Worm (Caenorhabditis elegans) whole organism, L2 larva: Measurements from ENCODE around the gene tbc-7.

ENCODE experiments used
- F13H6.1 ChIP-seq: sonication (generic microtip); optimal IDR thresholded peaks from 2 replicates; lab custom pipeline; 2016; ENCODE audit warnings: missing genetic modification characterization, missing compliant biosample characterization
- Y55F3AM.14 ChIP-seq: fragments of 200-800 bp; sonication (Bioruptor generic); optimal IDR thresholded peaks from 2 replicates; lab custom pipeline; 2018; ENCODE audit warnings: mild to moderate bottlenecking, missing genetic modification characterization, missing compliant biosample characterization
- ZK546.5 ChIP-seq: sonication (generic microtip); optimal IDR thresholded peaks from 2 replicates; lab custom pipeline; 2017; ENCODE audit warnings: missing biosample characterization, missing genetic modification characterization
- alr-1 ChIP-seq: fragments of 150-350 bp; optimal IDR thresholded peaks from 2 replicates; lab custom pipeline; 2014; ENCODE audit warnings: missing biosample characterization, missing genetic modification characterization
- aly-2 ChIP-seq: fragments of 150-350 bp; optimal IDR thresholded peaks from 2 replicates; lab custom pipeline; 2014; ENCODE audit warnings: missing biosample characterization, missing genetic modification characterization
- ama-1 ChIP-seq: fragments of 150-350 bp; optimal IDR thresholded peaks from 2 replicates; lab custom pipeline; 2018; ENCODE audit warnings: inconsistent platforms
- blmp-1 ChIP-seq: sonication (generic microtip); optimal IDR thresholded peaks from 2 replicates; lab custom pipeline; 2017; ENCODE audit warnings: missing genetic modification characterization, mild to moderate bottlenecking, missing compliant biosample characterization, antibody characterized with exemption, moderate library complexity; ENCODE audit not compliant: insufficient read depth
- ceh-16 ChIP-seq: fragments of 150-350 bp; optimal IDR thresholded peaks from 2 replicates; lab custom pipeline; 2014; ENCODE audit warnings: missing biosample characterization, missing genetic modification characterization
- crh-2 ChIP-seq: sonication (generic microtip); optimal IDR thresholded peaks from 2 replicates; lab custom pipeline; 2017; ENCODE audit warnings: missing biosample characterization, missing genetic modification characterization
- dmd-4 ChIP-seq: sonication (generic microtip); optimal IDR thresholded peaks from 2 replicates; lab custom pipeline; 2017; ENCODE audit warnings: missing biosample characterization, missing genetic modification characterization
- egl-27 ChIP-seq: sonication (generic microtip); optimal IDR thresholded peaks from 3 replicates; lab custom pipeline; 2017; ENCODE audit warnings: missing biosample characterization, missing genetic modification reagents, missing genetic modification characterization
- elt-1 ChIP-seq: fragments of 150-350 bp; optimal IDR thresholded peaks from 2 replicates; lab custom pipeline; 2014; ENCODE audit warnings: missing biosample characterization, missing genetic modification characterization
- elt-3 ChIP-seq: sonication (generic microtip); optimal IDR thresholded peaks from 2 replicates; lab custom pipeline; 2017; ENCODE audit warnings: missing biosample characterization, missing genetic modification characterization
- fos-1 ChIP-seq: fragments of 150-350 bp; optimal IDR thresholded peaks from 2 replicates; lab custom pipeline; 2014; ENCODE audit warnings: missing biosample characterization, missing genetic modification characterization
- gmeb-1 ChIP-seq: fragments of 150-350 bp; optimal IDR thresholded peaks from 2 replicates; lab custom pipeline; 2014; ENCODE audit warnings: missing biosample characterization, missing genetic modification characterization
- lin-11 ChIP-seq: fragments of 150-350 bp; sonication (generic microtip); optimal IDR thresholded peaks from 2 replicates; lab custom pipeline; 2014; ENCODE audit warnings: missing biosample characterization, missing genetic modification characterization, inconsistent platforms, mixed read lengths
- lin-39 ChIP-seq: fragments of 150-350 bp; optimal IDR thresholded peaks from 2 replicates; lab custom pipeline; 2014; ENCODE audit warnings: missing biosample characterization, missing genetic modification reagents, missing genetic modification characterization
- lsy-2 ChIP-seq, 2 experiments: fragments of 150-350 bp in 1 of 2; sonication (generic microtip) in 1 of 2; optimal IDR thresholded peaks; 2 replicates each; lab custom pipeline; 2014 to 2017; ENCODE audit warnings: missing biosample characterization in 2 of 2, missing genetic modification characterization in 2 of 2
- mab-5 ChIP-seq: fragments of 150-350 bp; optimal IDR thresholded peaks from 2 replicates; lab custom pipeline; 2014; ENCODE audit warnings: missing biosample characterization, missing genetic modification characterization
- mbf-1 ChIP-seq: sonication (generic microtip); optimal IDR thresholded peaks from 2 replicates; lab custom pipeline; 2017; ENCODE audit warnings: missing biosample characterization, missing genetic modification characterization
- mdl-1 ChIP-seq, 2 experiments: fragments of 150-350 bp in 1 of 2; sonication (generic microtip) in 1 of 2; optimal IDR thresholded peaks; 2 replicates each; lab custom pipeline; 2017; ENCODE audit warnings: missing biosample characterization in 2 of 2, missing genetic modification characterization in 2 of 2
- nhr-11 ChIP-seq: fragments of 150-350 bp; optimal IDR thresholded peaks from 2 replicates; lab custom pipeline; 2014; ENCODE audit warnings: missing biosample characterization, missing genetic modification characterization
- nhr-12 ChIP-seq: fragments of 150-350 bp; optimal IDR thresholded peaks from 2 replicates; lab custom pipeline; 2014; ENCODE audit warnings: missing biosample characterization, missing genetic modification characterization
- nhr-129 ChIP-seq: fragments of 150-350 bp; optimal IDR thresholded peaks from 2 replicates; lab custom pipeline; 2014; ENCODE audit warnings: missing biosample characterization, missing genetic modification characterization
- nhr-21 ChIP-seq: fragments of 150-350 bp; optimal IDR thresholded peaks from 2 replicates; lab custom pipeline; 2014; ENCODE audit warnings: missing biosample characterization, missing genetic modification characterization
- nhr-23 ChIP-seq: fragments of 150-350 bp; optimal IDR thresholded peaks from 2 replicates; lab custom pipeline; 2014; ENCODE audit warnings: missing biosample characterization, missing genetic modification reagents, missing genetic modification characterization
- nhr-237 ChIP-seq: fragments of 150-350 bp; optimal IDR thresholded peaks from 2 replicates; lab custom pipeline; 2014; ENCODE audit warnings: missing biosample characterization, missing genetic modification characterization
- nhr-25 ChIP-seq: fragments of 150-350 bp; sonication (generic microtip); optimal IDR thresholded peaks from 3 replicates; lab custom pipeline; 2014; ENCODE audit warnings: missing biosample characterization, missing genetic modification characterization
- nhr-6 ChIP-seq: fragments of 150-350 bp; optimal IDR thresholded peaks from 2 replicates; lab custom pipeline; 2014; ENCODE audit warnings: missing biosample characterization, missing genetic modification characterization
- nhr-77 ChIP-seq: fragments of 150-350 bp; optimal IDR thresholded peaks from 2 replicates; lab custom pipeline; 2014; ENCODE audit warnings: missing biosample characterization, missing genetic modification characterization
- peb-1 ChIP-seq: fragments of 150-350 bp; optimal IDR thresholded peaks from 2 replicates; lab custom pipeline; 2014; ENCODE audit warnings: missing biosample characterization, missing genetic modification characterization
- sem-4 ChIP-seq: fragments of 150-350 bp; optimal IDR thresholded peaks from 2 replicates; lab custom pipeline; 2014; ENCODE audit warnings: missing biosample characterization, missing genetic modification reagents, missing genetic modification characterization
- skn-1 ChIP-seq: sonication (generic microtip); optimal IDR thresholded peaks from 2 replicates; lab custom pipeline; 2017; ENCODE audit warnings: missing biosample characterization, missing genetic modification characterization
- sma-3 ChIP-seq: sonication (generic microtip); optimal IDR thresholded peaks from 2 replicates; lab custom pipeline; 2016; ENCODE audit warnings: missing genetic modification reagents, missing genetic modification characterization, missing compliant biosample characterization
- sma-9 ChIP-seq, 2 experiments: fragments of 150-350 bp in 1 of 2; sonication (generic microtip) in 1 of 2; optimal IDR thresholded peaks; 2 replicates each; lab custom pipeline; 2014 to 2016; ENCODE audit warnings: missing genetic modification characterization in 2 of 2, mild to moderate bottlenecking in 1 of 2, missing biosample characterization in 1 of 2, missing compliant biosample characterization in 1 of 2, missing genetic modification reagents in 1 of 2, moderate library complexity in 1 of 2
- snpc-4 ChIP-seq: fragments of 150-350 bp; optimal IDR thresholded peaks from 2 replicates; lab custom pipeline; 2014; ENCODE audit warnings: missing biosample characterization, missing genetic modification characterization
- unc-55 ChIP-seq: fragments of 150-350 bp; sonication (generic microtip); optimal IDR thresholded peaks from 3 replicates; lab custom pipeline; 2014; ENCODE audit warnings: missing biosample characterization, missing genetic modification reagents, missing genetic modification characterization
- unc-62 ChIP-seq: fragments of 150-350 bp; optimal IDR thresholded peaks from 2 replicates; lab custom pipeline; 2014; ENCODE audit warnings: missing biosample characterization, missing genetic modification reagents, missing genetic modification characterization
- ztf-1 ChIP-seq: fragments of 200-800 bp; sonication (Bioruptor generic); conservative IDR thresholded peaks from 2 replicates; pipeline ENCODE4 v1.3.6; 2022; ENCODE audit warnings: missing genetic modification characterization, missing compliant biosample characterization
- ztf-11 ChIP-seq: sonication (generic microtip); optimal IDR thresholded peaks from 2 replicates; lab custom pipeline; 2017; ENCODE audit warnings: missing biosample characterization, missing genetic modification characterization
- ztf-4 ChIP-seq: fragments of 150-350 bp; optimal IDR thresholded peaks from 2 replicates; lab custom pipeline; 2014; ENCODE audit warnings: missing biosample characterization, missing genetic modification characterization

The tbc-7 gene

DNA sequence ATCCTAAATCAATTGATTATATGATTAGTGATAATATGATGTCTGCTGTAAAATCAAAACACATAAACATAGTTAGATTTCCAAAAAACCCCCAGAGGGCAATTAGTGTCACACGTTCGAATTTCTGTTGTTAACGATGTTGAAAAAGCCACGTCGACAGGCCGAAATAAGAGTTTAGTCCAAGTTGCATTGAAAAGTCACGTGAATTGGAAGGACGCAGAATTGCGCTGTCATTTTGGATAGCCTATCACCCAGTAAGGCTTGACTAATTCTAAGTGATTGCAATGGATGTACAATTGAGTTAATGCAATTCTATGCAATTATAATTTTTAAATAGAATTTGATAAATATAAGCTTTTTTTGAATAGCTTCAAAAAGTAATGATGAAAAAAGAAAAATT is 1.5 kb downstream of the tbc-7 start:
- TF ChIP-seq blmp-1 (tag; lab: Kevin White, UChicago): no peak
- peak; percentile 24 for TF ChIP-seq nhr-129 (tag; lab: Kevin White, UChicago)
- TF ChIP-seq crh-2 (tag; lab: Kevin White, UChicago): peak; percentile 76
- TF ChIP-seq mab-5 (tag; lab: Kevin White, UChicago): no peak
- TF ChIP-seq gmeb-1: no peak
- no peak for TF ChIP-seq ztf-11
- TF ChIP-seq egl-27 (tag; lab: Kevin White, UChicago): no peak
- no peak for TF ChIP-seq nhr-6 (tag; lab: Kevin White, UChicago)
- no peak for TF ChIP-seq aly-2 (tag; lab: Kevin White, UChicago)
- no peak for TF ChIP-seq ztf-4 (tag; lab: Kevin White, UChicago)
- TF ChIP-seq fos-1 (tag; lab: Kevin White, UChicago): no peak
- TF ChIP-seq lsy-2 (tag; optimal IDR thresholded peaks at IDR 0.05; lab: Kevin White, UChicago): no peak
- no peak for TF ChIP-seq ztf-1
- TF ChIP-seq F13H6.1 (tag; lab: Kevin White, UChicago): no peak
- peak; percentile 8 for TF ChIP-seq nhr-25 (tag; lab: Kevin White, UChicago)
- no peak for TF ChIP-seq peb-1 (tag; lab: Kevin White, UChicago)
- no peak for TF ChIP-seq nhr-21 (tag; lab: Kevin White, UChicago)
- no peak for TF ChIP-seq skn-1
- no peak for TF ChIP-seq lin-39
- no peak for TF ChIP-seq nhr-23 (tag; lab: Kevin White, UChicago)
- TF ChIP-seq ZK546.5: no peak
- no peak for TF ChIP-seq elt-3 (tag; lab: Kevin White, UChicago)
- no peak for TF ChIP-seq nhr-237 (tag; lab: Kevin White, UChicago)
- no peak for TF ChIP-seq mbf-1 (tag; lab: Kevin White, UChicago)
- TF ChIP-seq ceh-16 (tag; lab: Kevin White, UChicago): no peak
- TF ChIP-seq lin-11 (tag; lab: Kevin White, UChicago): no peak
- TF ChIP-seq unc-55 (GFP tag; lab: Kevin White, UChicago): no peak
- TF ChIP-seq Y55F3AM.14: no peak
- peak; percentile 0 for TF ChIP-seq sma-3 (GFP tag; lab: Kevin White, UChicago)
- TF ChIP-seq dmd-4 (tag; lab: Kevin White, UChicago): no peak
- TF ChIP-seq mdl-1 (tag; optimal IDR thresholded peaks at IDR 0.05; lab: Kevin White, UChicago): no peak
- TF ChIP-seq sem-4 (tag; lab: Kevin White, UChicago): no peak

- no peak for TF ChIP-seq alr-1 (tag; lab: Kevin White, UChicago)
- peak; percentile 49 for TF ChIP-seq ceh-16 (tag; lab: Kevin White, UChicago)
- TF ChIP-seq fos-1 (tag; lab: Kevin White, UChicago): no peak
- no peak for TF ChIP-seq peb-1 (tag; lab: Kevin White, UChicago)
- no peak for TF ChIP-seq dmd-4 (tag; lab: Kevin White, UChicago)
- TF ChIP-seq elt-1 (tag; lab: Kevin White, UChicago): no peak
- no peak for TF ChIP-seq nhr-23 (tag; lab: Kevin White, UChicago)
- TF ChIP-seq nhr-129 (tag; lab: Kevin White, UChicago): peak; percentile 5
- no peak for TF ChIP-seq nhr-11
- no peak for TF ChIP-seq elt-3 (tag; lab: Kevin White, UChicago)
- TF ChIP-seq ama-1: no peak
- TF ChIP-seq nhr-237 (tag; lab: Kevin White, UChicago): no peak
- peak; percentile 27 for TF ChIP-seq nhr-25 (tag; lab: Kevin White, UChicago)
- TF ChIP-seq snpc-4 (tag; lab: Kevin White, UChicago): no peak
- TF ChIP-seq unc-62 (GFP tag; lab: Kevin White, UChicago): no peak
- TF ChIP-seq nhr-77 (tag; lab: Kevin White, UChicago): no peak
- no peak for TF ChIP-seq nhr-21 (tag; lab: Kevin White, UChicago)
- no peak for TF ChIP-seq nhr-12 (tag; lab: Kevin White, UChicago)
- peak; percentile 42 for TF ChIP-seq sma-9 (GFP tag; optimal IDR thresholded peaks at IDR 0.05; lab: Kevin White, UChicago)
- no peak for TF ChIP-seq sma-9 (tag; optimal IDR thresholded peaks at IDR 0.05; lab: Kevin White, UChicago)
These were observed 3.8 kb downstream of the tbc-7 start for ce11 chrX:5137716-5138470.
